Fruit fly (Drosophila melanogaster) whole organism, embryonic: Measurements from ENCODE around the gene CG6766.
A peak's percentile ranks its signal among the peaks of the same experiment; 100 is the strongest.

Experiments used
- C15 ChIP-seq: fragments of 200-800 bp; sonication (Bioruptor generic); IDR thresholded peaks from 3 replicates; pipeline ENCODE4 v1.3.6; 2022; ENCODE audit warnings: missing biosample characterization, missing genetic modification characterization
- CG10209 ChIP-seq: fragments of 200-800 bp; sonication (Bioruptor generic); optimal IDR thresholded peaks from 3 replicates; lab custom pipeline; 2017; ENCODE audit warnings: missing biosample characterization, mild to moderate bottlenecking, missing genetic modification characterization, missing genetic modification reagents
- CG10274 ChIP-seq: fragments of 200-800 bp; sonication (Bioruptor generic); optimal IDR thresholded peaks from 3 replicates; lab custom pipeline; 2017; ENCODE audit warnings: missing biosample characterization, mild to moderate bottlenecking, missing genetic modification characterization
- CG10366 ChIP-seq: fragments of 200-800 bp; sonication (Bioruptor generic); IDR thresholded peaks from 2 replicates; pipeline ENCODE4 v1.3.6; 2022; ENCODE audit warnings: missing biosample characterization, missing genetic modification characterization
- CG10979 ChIP-seq: fragments of 200-800 bp; sonication (Bioruptor generic); optimal IDR thresholded peaks from 2 replicates; lab custom pipeline; 2018; ENCODE audit warnings: missing biosample characterization, mild to moderate bottlenecking, missing genetic modification characterization, moderate library complexity
- CG2116 ChIP-seq: fragments of 200-800 bp; sonication (Bioruptor generic); optimal IDR thresholded peaks from 3 replicates; lab custom pipeline; 2018; ENCODE audit warnings: missing biosample characterization, mild to moderate bottlenecking, missing genetic modification characterization
- CG4707 ChIP-seq: fragments of 200-800 bp; sonication (Bioruptor generic); optimal IDR thresholded peaks from 2 replicates; lab custom pipeline; 2018; ENCODE audit warnings: missing biosample characterization, mild to moderate bottlenecking, missing genetic modification characterization, moderate library complexity
- CG6254 ChIP-seq: fragments of 200-800 bp; sonication (Bioruptor generic); optimal IDR thresholded peaks from 3 replicates; lab custom pipeline; 2017; ENCODE audit warnings: mild to moderate bottlenecking, missing biosample characterization, missing genetic modification reagents, missing genetic modification characterization
- CG6272 ChIP-seq: fragments of 200-800 bp; sonication (Bioruptor generic); IDR thresholded peaks from 2 replicates; pipeline ENCODE4 v1.3.6; 2022; ENCODE audit warnings: missing biosample characterization, missing genetic modification characterization
- CG7556 ChIP-seq: fragments of 200-800 bp; sonication (Bioruptor generic); optimal IDR thresholded peaks from 2 replicates; lab custom pipeline; 2017; ENCODE audit warnings: missing biosample characterization, mild to moderate bottlenecking, missing genetic modification characterization
- CG7839 ChIP-seq: fragments of 200-800 bp; sonication (Bioruptor generic); optimal IDR thresholded peaks from 3 replicates; lab custom pipeline; 2018; ENCODE audit warnings: missing biosample characterization, mild to moderate bottlenecking, missing genetic modification characterization, moderate library complexity
- CG8478 ChIP-seq: fragments of >200 bp; optimal IDR thresholded peaks from 2 replicates; lab custom pipeline; 2018
- CG8765 ChIP-seq: fragments of 200-800 bp; sonication (Bioruptor generic); IDR thresholded peaks from 2 replicates; pipeline ENCODE4 v1.3.6; 2022; ENCODE audit warnings: missing biosample characterization, missing genetic modification characterization
- CTCF ChIP-seq: fragments of 200-800 bp; sonication (Bioruptor generic); optimal IDR thresholded peaks from 2 replicates; lab custom pipeline; 2017; ENCODE audit warnings: missing biosample characterization, mild to moderate bottlenecking, missing genetic modification characterization, moderate library complexity
- CrebB ChIP-seq: fragments of 200-800 bp; sonication (Bioruptor generic); optimal IDR thresholded peaks from 3 replicates; lab custom pipeline; 2018; ENCODE audit warnings: missing biosample characterization, mild to moderate bottlenecking, missing genetic modification characterization
- D19B ChIP-seq: fragments of 200-800 bp; sonication (Bioruptor generic); optimal IDR thresholded peaks from 2 replicates; lab custom pipeline; 2017; ENCODE audit warnings: missing biosample characterization, mild to moderate bottlenecking, missing genetic modification characterization
- Dad ChIP-seq: fragments of 200-800 bp; sonication (Bioruptor generic); optimal IDR thresholded peaks from 3 replicates; lab custom pipeline; 2016; ENCODE audit warnings: missing biosample characterization, missing genetic modification characterization
- Dbx ChIP-seq: fragments of 200-800 bp; sonication (Bioruptor generic); IDR thresholded peaks from 3 replicates; pipeline ENCODE4 v1.3.6; 2022; ENCODE audit warnings: missing biosample characterization, missing genetic modification characterization
- Doc2 ChIP-seq: fragments of 200-800 bp; sonication (Bioruptor generic); IDR thresholded peaks from 2 replicates; pipeline ENCODE4 v1.3.6; 2022; ENCODE audit warnings: missing biosample characterization, missing genetic modification characterization
- Drgx ChIP-seq: fragments of 200-800 bp; sonication (Bioruptor generic); IDR thresholded peaks from 2 replicates; pipeline ENCODE4 v1.3.6; 2022; ENCODE audit warnings: missing biosample characterization, missing genetic modification characterization
- Fer1 ChIP-seq: fragments of 200-800 bp; sonication (Bioruptor generic); optimal IDR thresholded peaks from 2 replicates; lab custom pipeline; 2017; ENCODE audit warnings: missing biosample characterization, mild to moderate bottlenecking, missing genetic modification characterization
- GATAe ChIP-seq: fragments of 200-800 bp; sonication (Bioruptor generic); conservative IDR thresholded peaks from 2 replicates; pipeline ENCODE4 v1.3.6; 2022; ENCODE audit warnings: missing biosample characterization, missing genetic modification characterization
- H2.0 ChIP-seq: fragments of 200-800 bp; sonication (Bioruptor generic); IDR thresholded peaks from 2 replicates; pipeline ENCODE4 v1.3.6; 2022; ENCODE audit warnings: missing biosample characterization, missing genetic modification characterization
- Kr ChIP-seq: fragments of 200-800 bp; sonication (Bioruptor generic); optimal IDR thresholded peaks from 2 replicates; lab custom pipeline; 2017; ENCODE audit warnings: missing biosample characterization, mild to moderate bottlenecking, missing genetic modification characterization
- MESR4 ChIP-seq: fragments of 200-800 bp; sonication (Bioruptor generic); optimal IDR thresholded peaks from 2 replicates; lab custom pipeline; 2018; ENCODE audit warnings: missing biosample characterization, mild to moderate bottlenecking, missing genetic modification characterization, moderate library complexity
- Mrtf ChIP-seq: fragments of 200-800 bp; sonication (Bioruptor generic); IDR thresholded peaks from 3 replicates; pipeline ENCODE4 v1.3.6; 2022; ENCODE audit warnings: missing biosample characterization, missing genetic modification characterization
- NC2α ChIP-seq: fragments of 200-800 bp; sonication (Bioruptor generic); optimal IDR thresholded peaks from 2 replicates; lab custom pipeline; 2016; ENCODE audit warnings: missing biosample characterization, missing genetic modification characterization
- Nf-YA ChIP-seq: fragments of 200-800 bp; sonication (Bioruptor generic); IDR thresholded peaks from 2 replicates; pipeline ENCODE4 v1.3.6; 2022; ENCODE audit warnings: missing biosample characterization, missing genetic modification characterization
- Ptx1 ChIP-seq: fragments of 200-800 bp; sonication (Bioruptor generic); IDR thresholded peaks from 2 replicates; pipeline ENCODE4 v1.3.6; 2022; ENCODE audit warnings: missing biosample characterization, missing genetic modification characterization
- Rx ChIP-seq: fragments of 200-800 bp; sonication (Bioruptor generic); IDR thresholded peaks from 2 replicates; pipeline ENCODE4 v1.3.6; 2022; ENCODE audit warnings: missing biosample characterization, missing genetic modification characterization
- Six4 ChIP-seq: fragments of 200-800 bp; sonication (Bioruptor generic); optimal IDR thresholded peaks from 2 replicates; lab custom pipeline; 2016; ENCODE audit warnings: missing biosample characterization, missing genetic modification characterization
- Sry-β ChIP-seq: fragments of 200-800 bp; sonication (Bioruptor generic); optimal IDR thresholded peaks from 2 replicates; lab custom pipeline; 2018; ENCODE audit warnings: missing biosample characterization, mild to moderate bottlenecking, missing genetic modification characterization, moderate library complexity
- cato ChIP-seq: fragments of 200-800 bp; sonication (Bioruptor generic); optimal IDR thresholded peaks from 2 replicates; lab custom pipeline; 2016; ENCODE audit warnings: missing biosample characterization, missing genetic modification characterization, borderline replicate concordance
- dati ChIP-seq: fragments of 200-800 bp; sonication (Bioruptor generic); IDR thresholded peaks from 2 replicates; pipeline ENCODE4 v1.3.6; 2022; ENCODE audit warnings: missing biosample characterization, missing genetic modification characterization
- emc ChIP-seq: fragments of 200-800 bp; sonication (Bioruptor generic); optimal IDR thresholded peaks from 2 replicates; lab custom pipeline; 2016; ENCODE audit warnings: missing biosample characterization, missing genetic modification characterization
- grau ChIP-seq: fragments of 200-800 bp; optimal IDR thresholded peaks from 3 replicates; lab custom pipeline; 2019; ENCODE audit warnings: missing biosample characterization, mild to moderate bottlenecking, missing genetic modification characterization, moderate library complexity
- ham ChIP-seq: fragments of 200-800 bp; sonication (Bioruptor generic); IDR thresholded peaks from 2 replicates; pipeline ENCODE4 v1.3.6; 2022; ENCODE audit warnings: missing biosample characterization, missing genetic modification characterization
- jumu ChIP-seq: fragments of 200-800 bp; sonication (Bioruptor generic); optimal IDR thresholded peaks from 3 replicates; lab custom pipeline; 2016; ENCODE audit warnings: missing biosample characterization, missing genetic modification characterization
- kay ChIP-seq: fragments of 200-800 bp; sonication (Bioruptor generic); optimal IDR thresholded peaks from 2 replicates; lab custom pipeline; 2016; ENCODE audit warnings: missing biosample characterization, missing genetic modification characterization
- ken ChIP-seq: fragments of 200-800 bp; sonication (Bioruptor generic); IDR thresholded peaks from 3 replicates; pipeline ENCODE4 v1.3.6; 2022; ENCODE audit warnings: missing biosample characterization, missing genetic modification characterization
- maf-S ChIP-seq: fragments of 200-800 bp; sonication (Bioruptor generic); optimal IDR thresholded peaks from 2 replicates; lab custom pipeline; 2016; ENCODE audit warnings: missing biosample characterization, missing genetic modification characterization
- slou ChIP-seq: fragments of 200-800 bp; sonication (Bioruptor generic); optimal IDR thresholded peaks from 3 replicates; lab custom pipeline; 2016; ENCODE audit warnings: missing biosample characterization, missing genetic modification characterization
- so ChIP-seq: fragments of 200-800 bp; sonication (Bioruptor generic); IDR thresholded peaks from 3 replicates; pipeline ENCODE4 v1.3.6; 2022; ENCODE audit warnings: missing biosample characterization, missing genetic modification characterization
- stc ChIP-seq: fragments of 200-800 bp; sonication (Bioruptor generic); IDR thresholded peaks from 2 replicates; pipeline ENCODE4 v1.3.6; 2022; ENCODE audit warnings: missing biosample characterization, missing genetic modification characterization
- tin ChIP-seq: fragments of 200-800 bp; sonication (Bioruptor generic); optimal IDR thresholded peaks from 3 replicates; lab custom pipeline; 2016; ENCODE audit warnings: missing biosample characterization, missing genetic modification characterization
- tll ChIP-seq, 2 experiments: fragments of 200-800 bp in 1 of 2; fragments of >200 bp in 1 of 2; sonication (Bioruptor generic) in 1 of 2; optimal IDR thresholded peaks; 2 replicates each; lab custom pipeline; 2017 to 2019; ENCODE audit warnings: missing biosample characterization in 2 of 2, missing genetic modification characterization in 2 of 2, mild to moderate bottlenecking in 1 of 2, moderate library complexity in 1 of 2
- unc-4 ChIP-seq: fragments of 200-800 bp; sonication (Bioruptor generic); IDR thresholded peaks from 2 replicates; pipeline ENCODE4 v1.3.6; 2022; ENCODE audit warnings: missing biosample characterization, missing genetic modification characterization; ENCODE audit not compliant: partially characterized antibody
- wdn ChIP-seq: fragments of 200-800 bp; sonication (Bioruptor generic); IDR thresholded peaks from 2 replicates; pipeline ENCODE4 v1.3.6; 2022; ENCODE audit warnings: missing biosample characterization, missing genetic modification characterization
- wek ChIP-seq: fragments of 200-800 bp; sonication (Bioruptor generic); optimal IDR thresholded peaks from 3 replicates; lab custom pipeline; 2018; ENCODE audit warnings: missing biosample characterization, mild to moderate bottlenecking, missing genetic modification characterization, moderate library complexity
- zf30C ChIP-seq: fragments of 200-800 bp; sonication (Bioruptor generic); optimal IDR thresholded peaks from 3 replicates; lab custom pipeline; 2018; ENCODE audit warnings: missing biosample characterization, mild to moderate bottlenecking, missing genetic modification characterization

CG6766 gene

DNA sequence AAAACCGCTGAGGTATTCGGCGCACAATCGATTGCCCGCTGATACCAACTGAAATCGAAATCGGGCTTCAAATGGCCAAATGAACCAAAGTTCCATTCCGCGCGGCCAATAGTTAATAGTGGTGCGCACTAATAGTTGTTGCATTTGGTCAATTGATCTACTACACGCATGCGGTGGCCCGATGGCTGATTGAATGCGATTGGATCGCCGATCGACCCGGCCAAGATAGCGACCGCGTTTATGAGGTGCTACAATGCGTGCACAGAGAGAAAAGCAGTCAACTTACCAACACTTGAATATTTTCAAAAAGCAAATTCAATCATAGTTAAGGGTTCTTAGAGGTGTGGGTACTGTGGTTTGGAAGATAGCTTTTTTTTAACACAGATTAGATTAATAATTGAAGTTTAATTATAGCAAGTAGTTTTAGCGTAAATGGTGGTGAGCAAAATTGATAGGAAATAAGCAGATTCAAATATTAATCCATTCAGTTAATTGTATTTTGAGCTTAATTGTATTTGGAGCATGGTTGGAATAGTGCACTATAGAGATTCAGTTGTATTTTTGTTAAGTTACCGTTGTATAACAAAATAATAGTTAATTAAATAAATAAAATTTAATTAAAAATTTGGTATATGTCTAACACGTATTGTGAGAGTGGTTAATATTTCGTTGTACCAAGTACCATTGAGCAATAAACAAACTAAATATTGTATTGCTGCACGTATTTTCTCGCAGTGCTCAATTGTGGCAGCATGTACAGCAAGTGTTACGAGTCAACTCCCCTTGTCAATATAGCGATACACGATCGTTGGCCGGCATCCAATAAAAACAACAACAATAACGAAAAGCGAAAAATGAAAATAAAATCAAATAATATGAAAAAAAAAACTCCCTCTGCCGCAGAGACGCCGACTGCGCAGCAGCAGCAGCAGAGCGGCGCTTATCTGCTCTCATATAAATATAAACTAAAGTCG lies 13.7 kb downstream of the CG6766 start (continued):
- TF ChIP-seq slou (GFP tag; lab: Kevin White, UChicago) (no peak), ham (GFP tag; lab: Robert Waterston, UW) (no peak), Fer1 (no peak), CTCF (GFP tag; lab: Kevin White, UChicago) (no peak), CG8478 (lab: Kevin White, UChicago) (no peak), MESR4 (GFP tag; lab: Kevin White, UChicago) (no peak), cato (GFP tag; lab: Kevin White, UChicago) (peak; percentile 29), so (GFP tag; lab: Robert Waterston, UW) (peak; percentile 39; the same call in 1 of the 3 replicates), Dbx (GFP tag; lab: Robert Waterston, UW) (no peak), Ptx1 (peak; percentile 57), grau (tag; lab: Kevin White, UChicago) (peak; percentile 70), CG7556 (GFP tag; lab: Kevin White, UChicago) (peak; percentile 88), CG10274 (no peak), emc (no peak), Nf-YA (GFP tag; lab: Robert Waterston, UW) (no peak), CrebB (tag; lab: Kevin White, UChicago) (no peak), wek (GFP tag; lab: Kevin White, UChicago) (peak; percentile 18), ken (peak; percentile 55; the same call in 2 of the 3 replicates), kay (GFP tag; lab: Kevin White, UChicago) (no peak), Sry-β (GFP tag; lab: Kevin White, UChicago) (peak; percentile 8), Mrtf (peak; percentile 31; the same call in 1 of the 3 replicates), wdn (GFP tag; lab: Robert Waterston, UW) (no peak), GATAe (GFP tag; lab: Robert Waterston, UW) (no peak), CG10366 (GFP tag; lab: Robert Waterston, UW) (peak; percentile 25; the same call in 1 of the 2 replicates), CG8765 (no peak), CG7839 (tag; lab: Kevin White, UChicago) (peak; percentile 69), Rx (GFP tag; lab: Robert Waterston, UW) (peak; percentile 33; the same call in 1 of the 2 replicates), CG6272 (GFP tag; lab: Robert Waterston, UW) (peak; percentile 24; the same call in 1 of the 2 replicates), H2.0 (peak; percentile 52), jumu (peak; percentile 5), CG10979 (peak; percentile 62), stc (GFP tag; lab: Robert Waterston, UW) (0 out of 2 replicates have a peak, but pooled peaks have one; percentile 25), C15 (GFP tag; lab: Robert Waterston, UW) (0 out of 3 replicates have a peak, but pooled peaks have one; percentile 23), NC2α (GFP tag; lab: Kevin White, UChicago) (peak; percentile 22), tin (GFP tag; lab: Kevin White, UChicago) (peak; percentile 30), CG4707 (GFP tag; lab: Kevin White, UChicago) (no peak), zf30C (GFP tag; lab: Kevin White, UChicago) (peak; percentile 41), D19B (GFP tag; lab: Kevin White, UChicago) (no peak), Doc2 (GFP tag; lab: Robert Waterston, UW) (no peak), CG6254 (GFP tag; lab: Kevin White, UChicago) (peak; percentile 11), unc-4 (GFP tag; lab: Robert Waterston, UW) (no peak; the same call in 1 of the 2 replicates), tll (GFP tag; optimal IDR thresholded peaks at IDR 0.05; lab: Kevin White, UChicago) (no peak), Kr (GFP tag; lab: Kevin White, UChicago) (no peak), Drgx (GFP tag; lab: Robert Waterston, UW) (peak; percentile 75), dati (peak; percentile 13; the same call in 1 of the 2 replicates), Dad (GFP tag; lab: Kevin White, UChicago) (no peak), Six4 (GFP tag; lab: Kevin White, UChicago) (peak; percentile 44), maf-S (no peak), CG2116 (GFP tag; lab: Kevin White, UChicago) (peak; percentile 30), CG10209 (GFP tag; lab: Kevin White, UChicago) (peak; percentile 70)
